Worm (Caenorhabditis elegans) whole organism, L1 larva: Measurements from ENCODE around the gene nhr-263.

Source experiments
- Y116A8C.19 ChIP-seq: sonication (generic microtip); optimal IDR thresholded peaks from 2 replicates; lab custom pipeline; 2016; ENCODE audit warnings: missing compliant biosample characterization, missing genetic modification characterization, borderline replicate concordance
- ama-1 ChIP-seq: fragments of 150-350 bp; optimal IDR thresholded peaks from 2 replicates; lab custom pipeline; 2014
- ceh-82 ChIP-seq, 3 experiments: fragments of 150-350 bp in 1 of 3; sonication (generic microtip) in 2 of 3; optimal IDR thresholded peaks; 2 replicates each; lab custom pipeline; 2014 to 2017; ENCODE audit warnings: missing biosample characterization in 3 of 3, missing genetic modification characterization in 3 of 3
- efl-1 ChIP-seq, 4 experiments: fragments of 150-350 bp; optimal IDR thresholded peaks in 3 of 4; peaks in 1 of 4; 1 replicate in 1 of 4; 2 replicates in 3 of 4; lab custom pipeline; 2014; ENCODE audit warnings: missing biosample characterization in 2 of 4, missing genetic modification characterization in 2 of 4, missing genetic modification reagents in 2 of 4
- fos-1 ChIP-seq: fragments of 150-350 bp; optimal IDR thresholded peaks from 2 replicates; lab custom pipeline; 2014; ENCODE audit warnings: missing biosample characterization, missing genetic modification characterization
- hpl-2 ChIP-seq: fragments of 150-350 bp; optimal IDR thresholded peaks from 2 replicates; lab custom pipeline; 2014; ENCODE audit warnings: missing biosample characterization, missing genetic modification reagents, missing genetic modification characterization
- lin-13 ChIP-seq: fragments of 150-350 bp; optimal IDR thresholded peaks from 2 replicates; lab custom pipeline; 2014; ENCODE audit warnings: missing biosample characterization, missing genetic modification reagents, missing genetic modification characterization
- lin-15B ChIP-seq: fragments of 150-350 bp; sonication (generic microtip); optimal IDR thresholded peaks from 3 replicates; lab custom pipeline; 2014; ENCODE audit warnings: missing biosample characterization, missing genetic modification characterization
- unc-62 ChIP-seq: fragments of 150-350 bp; optimal IDR thresholded peaks from 2 replicates; lab custom pipeline; 2014; ENCODE audit warnings: missing biosample characterization, missing genetic modification reagents, missing genetic modification characterization
- zag-1 ChIP-seq: fragments of 150-350 bp; optimal IDR thresholded peaks from 2 replicates; lab custom pipeline; 2014; ENCODE audit warnings: missing biosample characterization, missing genetic modification characterization
- zip-4 ChIP-seq: fragments of 200-800 bp; sonication (Bioruptor generic); optimal IDR thresholded peaks from 2 replicates; lab custom pipeline; 2018; ENCODE audit warnings: mild to moderate bottlenecking, missing genetic modification characterization, moderate library complexity, missing compliant biosample characterization

ce11 chrV:7355464-7355863 lies 13.6 kb upstream of the nhr-263 start, which contains the start of gene tag-293:
- TF ChIP-seq Y116A8C.19 (tag; lab: Kevin White, UChicago) (no peak), ceh-82 (tag; optimal IDR thresholded peaks at IDR 0.05; lab: Kevin White, UChicago) (no peak), fos-1 (tag; lab: Kevin White, UChicago) (no peak), unc-62 (GFP tag; lab: Kevin White, UChicago) (no peak), ama-1 (lab: Kevin White, UChicago) (no peak), lin-13 (GFP tag; lab: Kevin White, UChicago) (no peak), hpl-2 (GFP tag; lab: Kevin White, UChicago) (no peak), zip-4 (no peak), lin-15B (tag; lab: Kevin White, UChicago) (no peak), zag-1 (tag; lab: Kevin White, UChicago) (no peak), efl-1 (optimal IDR thresholded peaks at IDR 0.05; lab: Kevin White, UChicago) (no peak), efl-1 (GFP tag; optimal IDR thresholded peaks at IDR 0.05 in 1 of 2; lab: Kevin White, UChicago) (no peak)
